Fruit fly (Drosophila melanogaster) whole organism, embryonic: ENCODE measurements around the gene CG34180.

ENCODE experiments used
- Ada2b ChIP-seq: fragments of 200-800 bp; sonication (Bioruptor generic); IDR thresholded peaks from 2 replicates; pipeline ENCODE4 v1.3.6; 2022; ENCODE audit warnings: missing biosample characterization, missing genetic modification characterization
- Atf6 ChIP-seq: fragments of 200-800 bp; sonication (Bioruptor generic); IDR thresholded peaks from 2 replicates; pipeline ENCODE4 v1.3.6; 2022; ENCODE audit warnings: missing biosample characterization, missing genetic modification characterization
- Bdp1 ChIP-seq: fragments of 200-800 bp; sonication (Bioruptor generic); optimal IDR thresholded peaks from 3 replicates; lab custom pipeline; 2016; ENCODE audit warnings: missing biosample characterization, missing genetic modification characterization
- CG1024 ChIP-seq: fragments of 200-800 bp; sonication (Bioruptor generic); IDR thresholded peaks from 2 replicates; pipeline ENCODE4 v1.3.6; 2022; ENCODE audit warnings: missing biosample characterization, missing genetic modification characterization
- CG11247 ChIP-seq: fragments of 200-800 bp; sonication (Bioruptor generic); IDR thresholded peaks from 2 replicates; pipeline ENCODE4 v1.3.6; 2022; ENCODE audit warnings: missing biosample characterization, missing genetic modification characterization
- CG11560 ChIP-seq: fragments of 200-800 bp; sonication (Bioruptor generic); IDR thresholded peaks from 3 replicates; pipeline ENCODE4 v1.3.6; 2022; ENCODE audit warnings: missing biosample characterization, missing genetic modification characterization
- CG12071 ChIP-seq: fragments of 200-800 bp; sonication (Bioruptor generic); optimal IDR thresholded peaks from 3 replicates; lab custom pipeline; 2018; ENCODE audit warnings: missing biosample characterization, mild to moderate bottlenecking, missing genetic modification characterization
- CG12104 ChIP-seq: fragments of 200-800 bp; sonication (Bioruptor generic); optimal IDR thresholded peaks from 3 replicates; lab custom pipeline; 2016; ENCODE audit warnings: missing biosample characterization, missing genetic modification characterization
- CG13424 ChIP-seq: fragments of 200-800 bp; sonication (Bioruptor generic); optimal IDR thresholded peaks from 2 replicates; lab custom pipeline; 2019; ENCODE audit warnings: missing biosample characterization, mild to moderate bottlenecking, missing genetic modification characterization, moderate library complexity
- CG13775 ChIP-seq: fragments of 200-800 bp; sonication (Bioruptor generic); optimal IDR thresholded peaks from 3 replicates; lab custom pipeline; 2017; ENCODE audit warnings: missing biosample characterization, mild to moderate bottlenecking, missing genetic modification characterization
- CG14710 ChIP-seq: fragments of 200-800 bp; sonication (Bioruptor generic); optimal IDR thresholded peaks from 3 replicates; lab custom pipeline; 2019; ENCODE audit warnings: missing biosample characterization, mild to moderate bottlenecking, missing genetic modification characterization, moderate library complexity
- CG18011 ChIP-seq: fragments of 200-800 bp; sonication (Bioruptor generic); optimal IDR thresholded peaks from 2 replicates; lab custom pipeline; 2017; ENCODE audit warnings: missing biosample characterization, missing genetic modification characterization, mild to moderate bottlenecking, moderate library complexity, missing genotype
- CG1832 ChIP-seq: fragments of 200-800 bp; sonication (Bioruptor generic); optimal IDR thresholded peaks from 2 replicates; lab custom pipeline; 2017; ENCODE audit warnings: missing biosample characterization, mild to moderate bottlenecking, missing genetic modification characterization, inconsistent platforms
- CG2120 ChIP-seq: fragments of 200-800 bp; sonication (Bioruptor generic); optimal IDR thresholded peaks from 3 replicates; lab custom pipeline; 2016; ENCODE audit warnings: missing biosample characterization, missing genetic modification characterization
- CG2678 ChIP-seq: fragments of 200-800 bp; sonication (Bioruptor generic); optimal IDR thresholded peaks from 3 replicates; lab custom pipeline; 2019; ENCODE audit warnings: missing biosample characterization, mild to moderate bottlenecking, missing genetic modification characterization, moderate library complexity
- CG2875 ChIP-seq: fragments of 200-800 bp; sonication (Bioruptor generic); optimal IDR thresholded peaks from 2 replicates; lab custom pipeline; 2017; ENCODE audit warnings: missing biosample characterization, mild to moderate bottlenecking, missing genetic modification characterization, missing genetic modification reagents
- CG6175 ChIP-seq: fragments of 200-800 bp; sonication (Bioruptor generic); IDR thresholded peaks from 3 replicates; pipeline ENCODE4 v1.3.6; 2022; ENCODE audit warnings: missing biosample characterization, missing genetic modification characterization
- CG7271 ChIP-seq: fragments of 200-800 bp; sonication (Bioruptor generic); optimal IDR thresholded peaks from 2 replicates; lab custom pipeline; 2018; ENCODE audit warnings: missing biosample characterization, mild to moderate bottlenecking, missing genetic modification characterization, moderate library complexity
- CG7357 ChIP-seq: fragments of 200-800 bp; sonication (Bioruptor generic); IDR thresholded peaks from 3 replicates; pipeline ENCODE4 v1.3.6; 2022; ENCODE audit warnings: missing biosample characterization, missing genetic modification characterization
- CG7372 ChIP-seq: fragments of 200-800 bp; sonication (Bioruptor generic); IDR thresholded peaks from 2 replicates; pipeline ENCODE4 v1.3.6; 2022; ENCODE audit warnings: missing biosample characterization, missing genetic modification characterization
- CG9797 ChIP-seq: fragments of 200-800 bp; sonication (Bioruptor generic); optimal IDR thresholded peaks from 3 replicates; lab custom pipeline; 2018; ENCODE audit warnings: missing biosample characterization, mild to moderate bottlenecking, missing genetic modification characterization
- CTCF ChIP-seq: fragments of 200-800 bp; sonication (Bioruptor generic); optimal IDR thresholded peaks from 2 replicates; lab custom pipeline; 2017; ENCODE audit warnings: missing biosample characterization, mild to moderate bottlenecking, missing genetic modification characterization, moderate library complexity
- Dbx ChIP-seq: fragments of 200-800 bp; sonication (Bioruptor generic); IDR thresholded peaks from 3 replicates; pipeline ENCODE4 v1.3.6; 2022; ENCODE audit warnings: missing biosample characterization, missing genetic modification characterization
- Gsc ChIP-seq: fragments of 200-800 bp; sonication (Bioruptor generic); IDR thresholded peaks from 2 replicates; pipeline ENCODE4 v1.3.6; 2022; ENCODE audit warnings: missing biosample characterization, missing genetic modification characterization
- Med ChIP-seq: fragments of 200-800 bp; sonication (Bioruptor generic); peaks from one replicate; lab custom pipeline; 2016; ENCODE audit warnings: missing biosample characterization, missing genetic modification characterization, mild to moderate bottlenecking, inconsistent platforms, moderate library complexity
- NC2β ChIP-seq: fragments of 200-800 bp; sonication (Bioruptor generic); optimal IDR thresholded peaks from 2 replicates; lab custom pipeline; 2016; ENCODE audit warnings: missing biosample characterization, missing genetic modification characterization
- NfI ChIP-seq: fragments of 200-800 bp; sonication (Bioruptor generic); optimal IDR thresholded peaks from 3 replicates; lab custom pipeline; 2018; ENCODE audit warnings: missing biosample characterization, mild to moderate bottlenecking, missing genetic modification characterization, moderate library complexity
- Opbp ChIP-seq: fragments of 200-800 bp; sonication (Bioruptor generic); IDR thresholded peaks from 3 replicates; pipeline ENCODE4 v1.3.6; 2022; ENCODE audit warnings: missing biosample characterization, missing genetic modification characterization; ENCODE audit not compliant: partially characterized antibody
- Rfx ChIP-seq: fragments of 200-800 bp; sonication (Bioruptor generic); IDR thresholded peaks from 2 replicates; pipeline ENCODE4 v1.3.6; 2022; ENCODE audit warnings: missing biosample characterization, missing genetic modification characterization
- Sry-δ ChIP-seq: fragments of 200-800 bp; sonication (Bioruptor generic); optimal IDR thresholded peaks from 2 replicates; lab custom pipeline; 2016; ENCODE audit warnings: missing biosample characterization, missing genetic modification characterization
- Xbp1 ChIP-seq: fragments of 200-800 bp; sonication (Bioruptor generic); optimal IDR thresholded peaks from 3 replicates; lab custom pipeline; 2016; ENCODE audit warnings: missing biosample characterization, mild to moderate bottlenecking, missing genetic modification characterization
- amos ChIP-seq: fragments of 200-800 bp; sonication (Bioruptor generic); IDR thresholded peaks from 2 replicates; pipeline ENCODE4 v1.3.6; 2022; ENCODE audit warnings: missing biosample characterization, missing genetic modification characterization; ENCODE audit not compliant: partially characterized antibody
- bcd ChIP-seq: fragments of 200-800 bp; sonication (Bioruptor generic); optimal IDR thresholded peaks from 2 replicates; lab custom pipeline; 2017; ENCODE audit warnings: missing biosample characterization, mild to moderate bottlenecking, missing genetic modification characterization
- ci ChIP-seq: fragments of 200-800 bp; sonication (Bioruptor generic); IDR thresholded peaks from 3 replicates; pipeline ENCODE4 v1.3.6; 2022; ENCODE audit warnings: missing biosample characterization, missing genetic modification characterization
- crol ChIP-seq: fragments of 200-800 bp; sonication (Bioruptor generic); IDR thresholded peaks from 2 replicates; pipeline ENCODE4 v1.3.6; 2022; ENCODE audit warnings: missing biosample characterization, missing genetic modification characterization
- ftz-f1 ChIP-seq: fragments of 200-800 bp; sonication (Bioruptor generic); optimal IDR thresholded peaks from 2 replicates; lab custom pipeline; 2016; ENCODE audit warnings: missing biosample characterization, missing genetic modification characterization
- fu2 ChIP-seq: fragments of 200-800 bp; sonication (Bioruptor generic); optimal IDR thresholded peaks from 2 replicates; lab custom pipeline; 2016; ENCODE audit warnings: missing biosample characterization, missing genetic modification characterization
- grn ChIP-seq: fragments of 200-800 bp; sonication (Bioruptor generic); optimal IDR thresholded peaks from 3 replicates; lab custom pipeline; 2017; ENCODE audit warnings: missing biosample characterization, missing genetic modification characterization
- h ChIP-seq: fragments of >200 bp; optimal IDR thresholded peaks from 2 replicates; lab custom pipeline; 2017
- hb ChIP-seq: fragments of 200-800 bp; sonication (Bioruptor generic); IDR thresholded peaks from 3 replicates; pipeline ENCODE4 v1.3.6; 2022; ENCODE audit warnings: missing biosample characterization, missing genetic modification characterization; ENCODE audit not compliant: partially characterized antibody
- inv ChIP-seq: fragments of 200-800 bp; sonication (Bioruptor generic); IDR thresholded peaks from 2 replicates; pipeline ENCODE4 v1.3.6; 2022; ENCODE audit warnings: missing biosample characterization, missing genetic modification characterization; ENCODE audit not compliant: partially characterized antibody
- kni ChIP-seq: fragments of 200-800 bp; sonication (Bioruptor generic); optimal IDR thresholded peaks from 3 replicates; lab custom pipeline; 2017; ENCODE audit warnings: mild to moderate bottlenecking, missing biosample characterization, missing genetic modification reagents, missing genetic modification characterization
- prd ChIP-seq, 3 experiments: fragments of >200 bp in 2 of 3; fragments of 200-800 bp in 1 of 3; sonication (Bioruptor generic) in 1 of 3; optimal IDR thresholded peaks in 2 of 3; IDR thresholded peaks in 1 of 3; 2 replicates in 2 of 3; 3 replicates in 1 of 3; pipeline versions ENCODE4 v1.3.6 to Lab custom; 2017 to 2022; ENCODE audit warnings: missing biosample characterization in 1 of 3, missing genetic modification characterization in 1 of 3
- row ChIP-seq: fragments of 200-800 bp; sonication (Bioruptor generic); IDR thresholded peaks from 3 replicates; pipeline ENCODE4 v1.3.6; 2022; ENCODE audit warnings: missing biosample characterization, missing genetic modification characterization
- sd ChIP-seq: fragments of 200-800 bp; sonication (Bioruptor generic); optimal IDR thresholded peaks from 3 replicates; lab custom pipeline; 2018; ENCODE audit warnings: missing biosample characterization, mild to moderate bottlenecking, missing genetic modification characterization, moderate library complexity
- sr ChIP-seq: fragments of 200-800 bp; sonication (Bioruptor generic); IDR thresholded peaks from 3 replicates; pipeline ENCODE4 v1.3.6; 2022; ENCODE audit warnings: missing biosample characterization, missing genetic modification characterization
- tna ChIP-seq: fragments of 200-800 bp; sonication (Bioruptor generic); IDR thresholded peaks from 2 replicates; pipeline ENCODE4 v1.3.6; 2022; ENCODE audit warnings: missing biosample characterization, missing genetic modification characterization; ENCODE audit not compliant: partially characterized antibody

The CG34180 gene

DNA sequence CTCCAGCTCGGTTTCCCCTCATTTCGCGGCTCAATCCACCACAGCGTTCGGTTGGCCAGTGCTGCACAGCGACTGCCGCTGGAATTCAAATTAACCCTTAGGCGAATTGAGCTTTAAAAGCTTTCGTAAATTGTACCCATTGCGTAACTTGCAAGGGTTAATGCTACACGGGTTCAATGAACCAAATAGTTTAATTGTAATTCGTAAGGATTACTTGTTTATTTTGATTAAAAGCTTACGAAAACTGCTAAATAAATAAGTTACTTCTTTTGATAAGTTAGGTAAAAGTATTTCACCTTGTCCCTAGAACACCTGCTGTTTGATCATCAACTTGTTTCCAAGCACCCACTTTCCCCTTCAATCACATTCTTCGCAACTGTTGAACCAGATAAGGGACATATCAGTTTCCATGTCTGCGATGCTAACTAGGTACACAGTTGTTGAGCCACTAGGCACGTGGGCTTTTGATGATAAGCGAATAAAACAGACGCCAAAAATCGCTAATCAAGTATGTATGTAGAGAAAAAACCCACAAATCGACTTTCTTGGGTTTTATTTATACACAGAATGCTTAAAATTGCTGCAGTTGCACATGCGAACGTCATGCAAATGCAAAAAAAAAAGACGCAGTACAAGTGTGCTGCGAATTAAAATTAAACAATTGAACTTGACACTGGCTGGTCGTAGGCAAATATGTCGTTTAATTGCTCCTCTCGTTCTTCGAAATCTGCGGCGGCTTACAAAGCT lies 14.2 kb upstream of the CG34180 start, which contains the start of gene Pfas (continued):
- TF ChIP-seq Gsc (GFP tag; lab: Robert Waterston, UW) (no peak), Rfx (peak; percentile 77), Sry-δ (peak; percentile 34), Atf6 (GFP tag; lab: Robert Waterston, UW) (peak; percentile 61), CG7372 (0 out of 2 replicates have a peak, but pooled peaks have one; percentile 26), fu2 (GFP tag; lab: Kevin White, UChicago) (peak; percentile 64), CG7357 (GFP tag; lab: Robert Waterston, UW) (no peak), CG13424 (peak; percentile 39), bcd (GFP tag; lab: Kevin White, UChicago) (peak; percentile 40), Bdp1 (GFP tag; lab: Kevin White, UChicago) (no peak), grn (no peak), Ada2b (GFP tag; lab: Robert Waterston, UW) (peak; percentile 39; the same call in 1 of the 2 replicates), hb (no peak), CG11247 (GFP tag; lab: Robert Waterston, UW) (no peak), crol (no peak), Dbx (GFP tag; lab: Robert Waterston, UW) (0 out of 3 replicates have a peak, but pooled peaks have one; percentile 5), sd (tag; lab: Kevin White, UChicago) (peak; percentile 90), NC2β (peak; percentile 12), CG1832 (GFP tag; lab: Kevin White, UChicago) (no peak), CG13775 (no peak)

DNA sequence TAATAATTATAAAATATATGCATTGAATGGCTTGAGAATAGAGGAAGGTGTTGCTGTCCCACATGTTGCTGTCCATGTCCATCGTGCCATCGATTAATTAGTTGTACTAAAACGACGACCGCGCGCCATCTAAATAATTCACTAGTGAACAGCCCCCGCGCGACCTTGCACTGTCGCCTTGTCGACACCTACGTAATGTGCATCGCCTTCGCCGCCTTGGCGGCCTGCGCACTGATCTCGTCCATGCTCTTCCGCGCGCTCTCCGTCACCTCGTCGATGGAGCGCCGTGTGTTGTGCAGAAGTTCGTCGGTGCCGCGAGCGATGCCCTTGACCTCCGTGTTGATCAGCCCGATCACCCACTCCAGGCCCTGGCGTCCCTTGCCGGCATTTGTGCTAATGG lies 13.4 kb upstream of the CG34180 start:
- TF ChIP-seq CG6175 (GFP tag; lab: Robert Waterston, UW) = 0 out of 3 replicates have a peak, but pooled peaks have one; percentile 23
- TF ChIP-seq CG12071 = no peak
- TF ChIP-seq ftz-f1 (GFP tag; lab: Kevin White, UChicago) = peak; percentile 1
- no peak for TF ChIP-seq NfI (GFP tag; lab: Kevin White, UChicago)
- TF ChIP-seq sr (GFP tag; lab: Robert Waterston, UW) = peak; percentile 83
- TF ChIP-seq Med (GFP tag; lab: Kevin White, UChicago) = peak; percentile 79
- TF ChIP-seq amos (GFP tag; lab: Robert Waterston, UW) = 0 out of 2 replicates have a peak, but pooled peaks have one; percentile 11

DNA sequence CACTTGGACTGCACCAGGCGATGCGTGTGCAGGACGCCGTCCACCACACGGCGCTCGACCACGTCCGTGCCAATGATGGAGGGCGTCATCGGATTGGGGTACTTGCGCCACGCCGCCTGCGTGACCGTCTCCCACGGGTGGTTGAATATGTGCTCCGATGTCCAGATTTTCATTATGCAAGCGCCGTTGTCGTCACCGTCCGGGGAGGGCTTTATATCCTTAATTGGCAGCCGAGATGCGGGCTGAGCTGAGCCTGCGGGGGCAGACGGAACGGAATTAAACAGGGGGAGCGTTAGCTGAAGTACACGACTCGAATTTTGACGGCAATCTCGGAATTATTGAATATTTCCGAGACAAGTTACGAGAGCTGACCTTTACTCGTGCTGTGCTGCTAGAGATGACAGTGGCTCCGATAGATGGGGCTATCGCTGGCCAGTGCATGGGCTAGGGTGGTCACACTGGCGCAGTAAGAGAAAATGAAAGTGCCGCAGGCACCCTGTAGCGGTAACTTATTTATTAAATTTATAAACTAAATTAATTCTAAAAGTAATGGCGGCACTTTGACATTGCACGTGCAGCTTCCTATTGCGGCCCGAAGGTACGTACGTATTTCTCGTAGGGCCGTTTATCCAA lies 12.7 kb upstream of the CG34180 start, which contains the start of gene IPIP:
Gene IPIP (plus strand): TSS at position 475 of the 633 bp plus-strand sequence.
- TF ChIP-seq CG14710 (peak; percentile 99), prd (optimal IDR thresholded peaks at IDR 0.05; lab: Kevin White, UChicago) (no peak), prd (GFP tag; IDR thresholded peaks at IDR 0.05; lab: Robert Waterston, UW) (peak; percentile 44; the same call in 1 of the 3 replicates), CG9797 (GFP tag; lab: Kevin White, UChicago) (peak; percentile 57), CG1024 (GFP tag; lab: Robert Waterston, UW) (0 out of 2 replicates have a peak, but pooled peaks have one; percentile 43), CG13424 (peak; percentile 17), CG11560 (tag; lab: Robert Waterston, UW) (no peak), Opbp (GFP tag; lab: Robert Waterston, UW) (peak; percentile 88), tna (GFP tag; lab: Robert Waterston, UW) (peak; percentile 79), Xbp1 (GFP tag; lab: Kevin White, UChicago) (peak; percentile 47), CTCF (GFP tag; lab: Kevin White, UChicago) (peak; percentile 13), CG7271 (no peak), h (lab: Kevin White, UChicago) (no peak), CG2120 (GFP tag; lab: Kevin White, UChicago) (peak; percentile 55), row (GFP tag; lab: Robert Waterston, UW) (peak; percentile 48; the same call in 2 of the 3 replicates), crol (no peak), CG2678 (peak; percentile 12), CG2875 (GFP tag; lab: Kevin White, UChicago) (no peak), NfI (GFP tag; lab: Kevin White, UChicago) (peak; percentile 51), CG12104 (GFP tag; lab: Kevin White, UChicago) (no peak), ci (GFP tag; lab: Robert Waterston, UW) (peak; percentile 79), inv (GFP tag; lab: Robert Waterston, UW) (peak; percentile 83), kni (no peak), CG18011 (GFP tag; lab: Kevin White, UChicago) (no peak)
